Worm (Caenorhabditis elegans) whole organism, late embryonic: ENCODE measurements around the gene F13A2.4.

Experiments used
- C08G9.2 ChIP-seq: sonication (generic microtip); optimal IDR thresholded peaks from 2 replicates; lab custom pipeline; 2016; ENCODE audit warnings: mild to moderate bottlenecking, missing genetic modification characterization, moderate library complexity, missing compliant biosample characterization
- ceh-14 ChIP-seq: sonication (generic microtip); optimal IDR thresholded peaks from 2 replicates; lab custom pipeline; 2016; ENCODE audit warnings: missing genotype, missing genetic modification characterization, missing compliant biosample characterization
- ceh-6 ChIP-seq: fragments of 200-800 bp; sonication (Bioruptor generic); optimal IDR thresholded peaks from 2 replicates; lab custom pipeline; 2018; ENCODE audit warnings: mild to moderate bottlenecking, missing genetic modification characterization, missing compliant biosample characterization
- dmd-4 ChIP-seq: sonication (generic microtip); optimal IDR thresholded peaks from 2 replicates; lab custom pipeline; 2016; ENCODE audit warnings: borderline replicate concordance, missing genetic modification characterization, missing compliant biosample characterization
- dve-1 ChIP-seq: sonication (generic microtip); optimal IDR thresholded peaks from 2 replicates; lab custom pipeline; 2017; ENCODE audit warnings: antibody characterized with exemption, mild to moderate bottlenecking, missing genetic modification characterization, missing compliant biosample characterization
- elt-2 ChIP-seq: sonication (generic microtip); optimal IDR thresholded peaks from 2 replicates; lab custom pipeline; 2016; ENCODE audit warnings: missing genetic modification reagents, missing genetic modification characterization, missing compliant biosample characterization
- fkh-10 ChIP-seq: fragments of 150-350 bp; optimal IDR thresholded peaks from 2 replicates; lab custom pipeline; 2014; ENCODE audit warnings: missing biosample characterization, missing genetic modification reagents, missing genetic modification characterization
- hlh-30 ChIP-seq: sonication (generic microtip); optimal IDR thresholded peaks from 2 replicates; lab custom pipeline; 2017; ENCODE audit warnings: antibody characterized with exemption, missing genetic modification characterization, missing compliant biosample characterization; ENCODE audit not compliant: insufficient read depth
- pax-1 ChIP-seq: fragments of 150-350 bp; optimal IDR thresholded peaks from 2 replicates; lab custom pipeline; 2014; ENCODE audit warnings: missing biosample characterization, missing genetic modification characterization
- tbx-7 ChIP-seq: sonication (generic microtip); optimal IDR thresholded peaks from 2 replicates; lab custom pipeline; 2016; ENCODE audit warnings: missing genotype, missing genetic modification characterization, missing compliant biosample characterization
- ttx-3 ChIP-seq: sonication (generic microtip); optimal IDR thresholded peaks from 2 replicates; lab custom pipeline; 2016; ENCODE audit warnings: missing genetic modification reagents, missing genetic modification characterization, missing compliant biosample characterization

DNA sequence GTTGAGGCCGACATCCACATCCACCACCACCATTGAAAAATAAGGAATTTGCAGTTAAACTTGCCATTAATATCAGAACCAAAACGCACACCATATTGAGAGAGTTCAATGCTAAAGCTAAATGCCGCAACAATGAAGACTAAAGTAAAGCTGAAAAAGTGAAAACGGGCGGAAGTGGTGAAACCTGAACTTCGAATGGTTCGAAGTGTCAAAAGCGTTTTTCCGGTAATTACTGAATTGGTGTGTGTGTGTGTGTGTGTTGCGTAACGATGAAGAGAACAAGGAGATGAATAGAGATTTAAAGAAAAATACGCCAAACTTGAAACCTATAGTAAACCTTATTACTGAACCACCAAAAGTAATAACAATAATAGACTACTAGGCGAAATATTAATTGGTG lies 35.5 kb downstream of the F13A2.4 start, which contains the start of gene grl-13:
- TF ChIP-seq ceh-14 (tag; lab: Kevin White, UChicago): no peak
- TF ChIP-seq dve-1 (tag; lab: Kevin White, UChicago): no peak
- TF ChIP-seq elt-2 (tag; lab: Kevin White, UChicago): no peak
- no peak for TF ChIP-seq hlh-30 (tag; lab: Kevin White, UChicago)
- no peak for TF ChIP-seq fkh-10 (GFP tag; lab: Kevin White, UChicago)
- TF ChIP-seq pax-1 (tag; lab: Kevin White, UChicago): no peak
- TF ChIP-seq tbx-7 (tag; lab: Kevin White, UChicago): no peak
- TF ChIP-seq dmd-4 (tag; lab: Kevin White, UChicago): no peak
- no peak for TF ChIP-seq C08G9.2 (tag; lab: Kevin White, UChicago)
- TF ChIP-seq ttx-3 (tag; lab: Kevin White, UChicago): no peak
- TF ChIP-seq ceh-6: no peak
